Worm (Caenorhabditis elegans) whole organism, young adult: ENCODE measurements around the gene T06E6.1.

Source experiments
- ceh-27 ChIP-seq: fragments of 200-800 bp; sonication (Bioruptor generic); optimal IDR thresholded peaks from 2 replicates; lab custom pipeline; 2018; ENCODE audit warnings: mild to moderate bottlenecking, missing genetic modification characterization, moderate library complexity, missing compliant biosample characterization
- dpl-1 ChIP-seq: fragments of 150-350 bp; optimal IDR thresholded peaks from 2 replicates; lab custom pipeline; 2014; ENCODE audit warnings: missing biosample characterization, missing genetic modification reagents, missing genetic modification characterization
- let-526 ChIP-seq: fragments of 200-800 bp; sonication (Bioruptor generic); IDR thresholded peaks from 2 replicates; pipeline ENCODE4 v1.3.6; 2022; ENCODE audit warnings: missing genetic modification reagents, missing genetic modification characterization, missing compliant biosample characterization
- nhr-120 ChIP-seq: fragments of 200-800 bp; sonication (Bioruptor generic); IDR thresholded peaks from 2 replicates; pipeline ENCODE4 v1.3.6; 2022; ENCODE audit warnings: missing genetic modification characterization, missing compliant biosample characterization
- somi-1 ChIP-seq: fragments of 200-800 bp; sonication (Bioruptor generic); optimal IDR thresholded peaks from 2 replicates; lab custom pipeline; 2018; ENCODE audit warnings: mild to moderate bottlenecking, missing genetic modification characterization, missing compliant biosample characterization
- tbp1 ChIP-seq: fragments of 200-800 bp; sonication (Bioruptor generic); optimal IDR thresholded peaks from 2 replicates; lab custom pipeline; 2018; ENCODE audit warnings: mild to moderate bottlenecking, missing genetic modification characterization, missing compliant biosample characterization
- unc-130 ChIP-seq: sonication (generic microtip); optimal IDR thresholded peaks from 2 replicates; lab custom pipeline; 2016; ENCODE audit warnings: missing genetic modification reagents, missing genetic modification characterization, missing compliant biosample characterization
- ztf-28 ChIP-seq: fragments of 200-800 bp; sonication (Bioruptor generic); IDR thresholded peaks from 2 replicates; pipeline ENCODE4 v1.3.6; 2022; ENCODE audit warnings: missing genetic modification reagents, missing genetic modification characterization, missing compliant biosample characterization

Gene T06E6.1

DNA sequence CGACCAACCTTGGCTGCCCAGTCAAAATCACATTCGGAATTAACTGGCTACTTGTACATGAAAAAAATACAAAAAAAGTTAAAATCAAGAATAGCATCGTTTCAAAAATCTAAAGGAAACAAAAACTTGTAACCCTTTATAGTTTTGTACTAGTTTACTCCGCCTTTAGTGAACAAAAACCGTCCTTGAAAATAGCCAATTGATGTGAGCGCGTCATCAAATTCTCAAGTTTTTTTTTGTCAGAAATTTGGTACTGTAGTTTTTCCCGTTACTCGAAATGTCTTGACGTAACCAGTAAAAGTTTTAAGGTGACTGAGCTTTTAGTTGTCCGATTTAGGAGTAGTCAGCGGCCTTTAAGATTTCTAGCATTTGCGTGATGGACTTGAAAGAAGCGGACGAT lies 47.5 kb downstream of the T06E6.1 start, which contains the start of gene C29F3.3:
C29F3.3 (minus strand) TSS at position 101 of the 400 bp plus-strand sequence.
- TF ChIP-seq ztf-28 (GFP tag; lab: Robert Waterston, UW): no peak
- no peak for TF ChIP-seq somi-1 (GFP tag; lab: Kevin White, UChicago)
- no peak for TF ChIP-seq ceh-27 (GFP tag; lab: Kevin White, UChicago)

DNA sequence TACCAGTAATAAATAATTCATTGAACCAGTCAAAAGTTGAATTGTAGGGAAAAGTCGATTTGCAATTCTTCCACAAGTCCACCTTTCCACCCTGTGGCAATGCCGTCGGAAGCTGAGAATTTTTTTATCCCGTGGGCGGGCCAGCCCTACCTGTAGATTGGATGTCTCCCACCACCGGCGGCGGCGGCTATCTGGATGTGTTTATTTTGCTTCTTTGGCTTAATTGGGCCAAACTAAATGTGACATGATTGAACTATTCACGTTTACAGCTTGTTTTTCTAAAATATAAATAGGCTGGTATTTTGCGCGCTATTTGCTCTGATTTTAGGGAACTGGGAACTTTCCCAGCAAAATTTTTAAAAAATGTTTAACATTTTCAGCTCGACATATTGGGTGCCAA lies 50.3 kb downstream of the T06E6.1 start, which contains the start of gene wrt-8:
wrt-8 (minus strand) TSS at position 101 of the 400 bp plus-strand sequence.
- no peak for TF ChIP-seq dpl-1 (GFP tag; lab: Kevin White, UChicago)
- TF ChIP-seq tbp1 (GFP tag; lab: Kevin White, UChicago): no peak
- no peak for TF ChIP-seq unc-130 (GFP tag; lab: Kevin White, UChicago)
- 0 out of 2 replicates have a peak, but pooled peaks have one; percentile 11 for TF ChIP-seq nhr-120 (GFP tag; lab: Robert Waterston, UW)
- no peak for TF ChIP-seq ceh-27 (GFP tag; lab: Kevin White, UChicago)
- TF ChIP-seq let-526 (GFP tag; lab: Robert Waterston, UW): no peak
